Fruit fly (Drosophila melanogaster) whole organism, embryonic: ENCODE measurements around the gene CG7304.

ENCODE experiments used
- CG10274 ChIP-seq: fragments of 200-800 bp; sonication (Bioruptor generic); optimal IDR thresholded peaks from 3 replicates; lab custom pipeline; 2017; ENCODE audit warnings: missing biosample characterization, mild to moderate bottlenecking, missing genetic modification characterization
- CG10321 ChIP-seq: fragments of 200-800 bp; sonication (Bioruptor generic); IDR thresholded peaks from 2 replicates; pipeline ENCODE4 v1.3.6; 2022; ENCODE audit warnings: missing biosample characterization, missing genetic modification characterization
- CG10543 ChIP-seq: fragments of 200-800 bp; sonication (Bioruptor generic); optimal IDR thresholded peaks from 3 replicates; lab custom pipeline; 2017; ENCODE audit warnings: missing biosample characterization, mild to moderate bottlenecking, missing genetic modification characterization, moderate library complexity
- CG13123 ChIP-seq: fragments of 200-800 bp; sonication (Bioruptor generic); optimal IDR thresholded peaks from 2 replicates; lab custom pipeline; 2016; ENCODE audit warnings: missing biosample characterization, missing genetic modification characterization
- CG13424 ChIP-seq: fragments of 200-800 bp; sonication (Bioruptor generic); optimal IDR thresholded peaks from 2 replicates; lab custom pipeline; 2019; ENCODE audit warnings: missing biosample characterization, mild to moderate bottlenecking, missing genetic modification characterization, moderate library complexity
- CG17612 ChIP-seq: fragments of 200-800 bp; sonication (Bioruptor generic); IDR thresholded peaks from 2 replicates; pipeline ENCODE4 v1.3.6; 2022; ENCODE audit warnings: missing biosample characterization, missing genetic modification characterization
- CG18262 ChIP-seq: fragments of 200-800 bp; optimal IDR thresholded peaks from 3 replicates; lab custom pipeline; 2019; ENCODE audit warnings: missing biosample characterization, mild to moderate bottlenecking, missing genetic modification characterization, moderate library complexity
- CG6765 ChIP-seq: fragments of 200-800 bp; sonication (Bioruptor generic); optimal IDR thresholded peaks from 3 replicates; lab custom pipeline; 2017; ENCODE audit warnings: missing biosample characterization, mild to moderate bottlenecking, missing genetic modification characterization
- CG7786 ChIP-seq: fragments of 200-800 bp; sonication (Bioruptor generic); optimal IDR thresholded peaks from 2 replicates; lab custom pipeline; 2016; ENCODE audit warnings: missing biosample characterization, missing genetic modification characterization
- CG8388 ChIP-seq: fragments of 200-800 bp; sonication (Bioruptor generic); optimal IDR thresholded peaks from 2 replicates; lab custom pipeline; 2019; ENCODE audit warnings: missing biosample characterization, mild to moderate bottlenecking, missing genetic modification characterization, moderate library complexity
- CG8924 ChIP-seq: fragments of 200-800 bp; optimal IDR thresholded peaks from 3 replicates; lab custom pipeline; 2019; ENCODE audit warnings: missing biosample characterization, mild to moderate bottlenecking, missing genetic modification characterization, moderate library complexity
- CG9215 ChIP-seq: fragments of 200-800 bp; sonication (Bioruptor generic); IDR thresholded peaks from 2 replicates; pipeline ENCODE4 v1.3.6; 2022; ENCODE audit warnings: missing biosample characterization, missing genetic modification characterization
- CG9609 ChIP-seq: fragments of 200-800 bp; sonication (Bioruptor generic); optimal IDR thresholded peaks from 3 replicates; lab custom pipeline; 2016; ENCODE audit warnings: missing biosample characterization, missing genetic modification characterization
- CG9932 ChIP-seq: fragments of 200-800 bp; sonication (Bioruptor generic); IDR thresholded peaks from 2 replicates; pipeline ENCODE4 v1.3.6; 2022; ENCODE audit warnings: missing biosample characterization, missing genetic modification characterization
- CoRest ChIP-seq: fragments of 200-800 bp; sonication (Bioruptor generic); optimal IDR thresholded peaks from 3 replicates; lab custom pipeline; 2018; ENCODE audit warnings: missing biosample characterization, mild to moderate bottlenecking, missing genetic modification characterization, moderate library complexity
- D ChIP-seq, 2 experiments: fragments of 200-800 bp in 1 of 2; fragments of >200 bp in 1 of 2; sonication (Bioruptor generic) in 1 of 2; optimal IDR thresholded peaks; 2 replicates in 1 of 2; 3 replicates in 1 of 2; lab custom pipeline; 2017; ENCODE audit warnings: mild to moderate bottlenecking in 1 of 2, missing biosample characterization in 1 of 2, missing genetic modification characterization in 1 of 2, missing genetic modification reagents in 1 of 2
- Doc3 ChIP-seq: fragments of 200-800 bp; sonication (Bioruptor generic); IDR thresholded peaks from 3 replicates; pipeline ENCODE4 v1.3.6; 2022; ENCODE audit warnings: missing biosample characterization, missing genetic modification characterization; ENCODE audit not compliant: partially characterized antibody
- Gug ChIP-seq: fragments of 200-800 bp; sonication (Bioruptor generic); IDR thresholded peaks from 4 replicates; pipeline ENCODE4 v1.3.6; 2022; ENCODE audit warnings: missing biosample characterization, missing genetic modification characterization
- Hey ChIP-seq: fragments of 200-800 bp; sonication (Bioruptor generic); optimal IDR thresholded peaks from 3 replicates; lab custom pipeline; 2018; ENCODE audit warnings: missing biosample characterization, mild to moderate bottlenecking, missing genetic modification characterization
- Jarid2 ChIP-seq: fragments of 200-800 bp; sonication (Bioruptor generic); optimal IDR thresholded peaks from 3 replicates; lab custom pipeline; 2017; ENCODE audit warnings: mild to moderate bottlenecking, missing biosample characterization, missing genetic modification reagents, missing genetic modification characterization
- Med ChIP-seq: fragments of 200-800 bp; sonication (Bioruptor generic); peaks from one replicate; lab custom pipeline; 2016; ENCODE audit warnings: missing biosample characterization, missing genetic modification characterization, mild to moderate bottlenecking, inconsistent platforms, moderate library complexity
- Nf-YC ChIP-seq: fragments of 200-800 bp; optimal IDR thresholded peaks from 3 replicates; lab custom pipeline; 2019; ENCODE audit warnings: missing biosample characterization, mild to moderate bottlenecking, missing genetic modification characterization, moderate library complexity
- Pdp1 ChIP-seq, 2 experiments: fragments of 200-800 bp; sonication (Bioruptor generic); optimal IDR thresholded peaks; 3 replicates each; lab custom pipeline; 2016; ENCODE audit warnings: missing biosample characterization in 2 of 2, missing genetic modification characterization in 2 of 2, mild to moderate bottlenecking in 1 of 2, moderate library complexity in 1 of 2
- Xbp1 ChIP-seq: fragments of 200-800 bp; sonication (Bioruptor generic); optimal IDR thresholded peaks from 3 replicates; lab custom pipeline; 2016; ENCODE audit warnings: missing biosample characterization, mild to moderate bottlenecking, missing genetic modification characterization
- Xrp1 ChIP-seq: fragments of 200-800 bp; sonication (Bioruptor generic); IDR thresholded peaks from 2 replicates; pipeline ENCODE4 v1.3.6; 2022; ENCODE audit warnings: missing biosample characterization, missing genetic modification characterization
- ab ChIP-seq: fragments of 200-800 bp; sonication (Bioruptor generic); optimal IDR thresholded peaks from 2 replicates; lab custom pipeline; 2016; ENCODE audit warnings: missing biosample characterization, missing genetic modification characterization
- az2 ChIP-seq: fragments of 200-800 bp; sonication (Bioruptor generic); optimal IDR thresholded peaks from 3 replicates; lab custom pipeline; 2016; ENCODE audit warnings: missing biosample characterization, missing genetic modification characterization
- bbx ChIP-seq: fragments of 200-800 bp; sonication (Bioruptor generic); IDR thresholded peaks from 2 replicates; pipeline ENCODE4 v1.3.6; 2022; ENCODE audit warnings: missing biosample characterization, missing genetic modification characterization; ENCODE audit not compliant: partially characterized antibody
- btn ChIP-seq: fragments of 200-800 bp; sonication (Bioruptor generic); optimal IDR thresholded peaks from 2 replicates; lab custom pipeline; 2016; ENCODE audit warnings: missing biosample characterization, missing genetic modification characterization
- ci ChIP-seq: fragments of 200-800 bp; sonication (Bioruptor generic); IDR thresholded peaks from 3 replicates; pipeline ENCODE4 v1.3.6; 2022; ENCODE audit warnings: missing biosample characterization, missing genetic modification characterization
- dan ChIP-seq: fragments of 200-800 bp; sonication (Bioruptor generic); IDR thresholded peaks from 2 replicates; pipeline ENCODE4 v1.3.6; 2022; ENCODE audit warnings: missing biosample characterization, missing genetic modification characterization
- fd102C ChIP-seq: fragments of 200-800 bp; sonication (Bioruptor generic); optimal IDR thresholded peaks from 2 replicates; lab custom pipeline; 2018; ENCODE audit warnings: missing biosample characterization, mild to moderate bottlenecking, missing genetic modification characterization, moderate library complexity
- gcm ChIP-seq: fragments of 200-800 bp; sonication (Bioruptor generic); optimal IDR thresholded peaks from 2 replicates; lab custom pipeline; 2019; ENCODE audit warnings: missing biosample characterization, mild to moderate bottlenecking, missing genetic modification characterization, moderate library complexity
- grn ChIP-seq: fragments of 200-800 bp; sonication (Bioruptor generic); optimal IDR thresholded peaks from 3 replicates; lab custom pipeline; 2017; ENCODE audit warnings: missing biosample characterization, missing genetic modification characterization
- gro ChIP-seq: fragments of 200-800 bp; sonication (Bioruptor generic); optimal IDR thresholded peaks from 2 replicates; lab custom pipeline; 2016; ENCODE audit warnings: missing biosample characterization, missing genetic modification characterization
- ham ChIP-seq: fragments of 200-800 bp; sonication (Bioruptor generic); IDR thresholded peaks from 2 replicates; pipeline ENCODE4 v1.3.6; 2022; ENCODE audit warnings: missing biosample characterization, missing genetic modification characterization
- hth ChIP-seq: fragments of >200 bp; optimal IDR thresholded peaks from 2 replicates; lab custom pipeline; 2017; ENCODE audit warnings: inconsistent platforms
- inv ChIP-seq: fragments of 200-800 bp; sonication (Bioruptor generic); IDR thresholded peaks from 2 replicates; pipeline ENCODE4 v1.3.6; 2022; ENCODE audit warnings: missing biosample characterization, missing genetic modification characterization; ENCODE audit not compliant: partially characterized antibody
- kni ChIP-seq: fragments of 200-800 bp; sonication (Bioruptor generic); optimal IDR thresholded peaks from 3 replicates; lab custom pipeline; 2017; ENCODE audit warnings: mild to moderate bottlenecking, missing biosample characterization, missing genetic modification reagents, missing genetic modification characterization
- lilli ChIP-seq: fragments of 200-800 bp; sonication (Bioruptor generic); optimal IDR thresholded peaks from 3 replicates; lab custom pipeline; 2016; ENCODE audit warnings: missing biosample characterization, missing genetic modification characterization
- lov ChIP-seq, 2 experiments: fragments of 200-800 bp in 1 of 2; fragments of >200 bp in 1 of 2; sonication (Bioruptor generic) in 1 of 2; IDR thresholded peaks in 1 of 2; optimal IDR thresholded peaks in 1 of 2; 2 replicates in 1 of 2; 3 replicates in 1 of 2; pipeline versions ENCODE4 v1.3.6 to Lab custom; 2017 to 2022; ENCODE audit warnings: missing biosample characterization in 1 of 2, missing genetic modification characterization in 1 of 2
- pnt ChIP-seq: fragments of 200-800 bp; sonication (Bioruptor generic); optimal IDR thresholded peaks from 3 replicates; lab custom pipeline; 2016; ENCODE audit warnings: missing biosample characterization, missing genetic modification characterization
- pros ChIP-seq: fragments of 200-800 bp; sonication (Bioruptor generic); optimal IDR thresholded peaks from 3 replicates; lab custom pipeline; 2019; ENCODE audit warnings: missing biosample characterization, mild to moderate bottlenecking, missing genetic modification characterization, moderate library complexity
- scrt ChIP-seq: fragments of 200-800 bp; sonication (Bioruptor generic); optimal IDR thresholded peaks from 2 replicates; lab custom pipeline; 2018; ENCODE audit warnings: missing biosample characterization, mild to moderate bottlenecking, missing genetic modification characterization, moderate library complexity
- sens ChIP-seq: fragments of 200-800 bp; sonication (Bioruptor generic); peaks from one replicate; lab custom pipeline; 2016; ENCODE audit warnings: missing biosample characterization, missing genetic modification characterization
- toy ChIP-seq: fragments of 200-800 bp; sonication (Bioruptor generic); IDR thresholded peaks from 2 replicates; pipeline ENCODE4 v1.3.6; 2022; ENCODE audit warnings: missing biosample characterization, missing genetic modification characterization
- unpg ChIP-seq: fragments of 200-800 bp; sonication (Bioruptor generic); optimal IDR thresholded peaks from 3 replicates; lab custom pipeline; 2018; ENCODE audit warnings: missing biosample characterization, mild to moderate bottlenecking, missing genetic modification characterization, moderate library complexity
- vnd ChIP-seq: fragments of 200-800 bp; sonication (Bioruptor generic); IDR thresholded peaks from 3 replicates; pipeline ENCODE4 v1.3.6; 2022; ENCODE audit warnings: missing biosample characterization, missing genetic modification characterization; ENCODE audit not compliant: partially characterized antibody
- wdn ChIP-seq: fragments of 200-800 bp; sonication (Bioruptor generic); IDR thresholded peaks from 2 replicates; pipeline ENCODE4 v1.3.6; 2022; ENCODE audit warnings: missing biosample characterization, missing genetic modification characterization
- wor ChIP-seq: fragments of 200-800 bp; sonication (Bioruptor generic); IDR thresholded peaks from 2 replicates; pipeline ENCODE4 v1.3.6; 2022; ENCODE audit warnings: missing biosample characterization, missing genetic modification characterization
- zen ChIP-seq: fragments of 200-800 bp; sonication (Bioruptor generic); optimal IDR thresholded peaks from 3 replicates; lab custom pipeline; 2018; ENCODE audit warnings: missing biosample characterization, mild to moderate bottlenecking, missing genetic modification characterization, moderate library complexity

The CG7304 gene

DNA sequence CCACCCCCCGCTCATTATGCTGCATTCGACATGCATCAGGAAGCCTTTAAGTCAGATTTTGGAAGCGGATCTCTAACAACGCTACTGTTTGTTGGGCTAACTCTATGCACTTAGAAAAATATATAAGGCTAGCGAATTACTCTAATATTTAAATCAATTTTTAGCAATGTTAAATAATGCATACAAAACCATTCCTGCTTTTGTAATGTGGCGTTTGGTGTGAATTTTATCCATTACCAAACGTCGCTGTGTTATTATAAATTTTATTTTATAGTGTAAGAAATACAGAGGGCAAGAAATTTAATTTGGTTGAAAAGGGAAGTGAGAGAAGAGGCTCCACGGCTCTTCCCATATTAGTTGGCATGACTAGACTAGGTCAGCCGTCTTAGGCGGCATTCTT lies 6.7 kb upstream of the CG7304 start (continued):
- TF ChIP-seq ab (GFP tag; lab: Kevin White, UChicago) (no peak), unpg (peak; percentile 51), grn (no peak), CG10321 (GFP tag; lab: Robert Waterston, UW) (no peak), Pdp1 (GFP tag; optimal IDR thresholded peaks at IDR 0.05; lab: Kevin White, UChicago) (peak in 1 of 2 experiments; percentile 19), D (optimal IDR thresholded peaks at IDR 0.05; lab: Kevin White, UChicago) (no peak), D (GFP tag; optimal IDR thresholded peaks at IDR 0.05; lab: Kevin White, UChicago) (peak; percentile 49), wdn (no peak), Hey (no peak), CG10274 (GFP tag; lab: Kevin White, UChicago) (no peak), sens (GFP tag; lab: Kevin White, UChicago) (peak; percentile 87), pros (no peak), toy (GFP tag; lab: Robert Waterston, UW) (no peak), fd102C (GFP tag; lab: Kevin White, UChicago) (peak; percentile 36), az2 (peak; percentile 43), CG18262 (peak; percentile 60), zen (tag; lab: Kevin White, UChicago) (peak; percentile 46), inv (GFP tag; lab: Robert Waterston, UW) (no peak), Nf-YC (tag; lab: Kevin White, UChicago) (no peak), Gug (GFP tag; lab: Robert Waterston, UW) (no peak), lilli (GFP tag; lab: Kevin White, UChicago) (no peak), wor (GFP tag; lab: Robert Waterston, UW) (no peak), ham (no peak), CG13123 (GFP tag; lab: Kevin White, UChicago) (no peak), hth (lab: Kevin White, UChicago) (no peak), CG8924 (peak; percentile 31), CoRest (tag; lab: Kevin White, UChicago) (peak; percentile 30), dan (GFP tag; lab: Robert Waterston, UW) (no peak), CG6765 (GFP tag; lab: Kevin White, UChicago) (no peak), pnt (no peak), CG9609 (GFP tag; lab: Kevin White, UChicago) (no peak), CG9215 (no peak), vnd (GFP tag; lab: Robert Waterston, UW) (no peak), CG17612 (no peak), scrt (no peak), btn (GFP tag; lab: Kevin White, UChicago) (no peak), CG13424 (tag; lab: Kevin White, UChicago) (peak; percentile 29), gcm (GFP tag; lab: Kevin White, UChicago) (peak; percentile 38), CG9932 (GFP tag; lab: Robert Waterston, UW) (no peak), CG10543 (GFP tag; lab: Kevin White, UChicago) (no peak), lov (optimal IDR thresholded peaks at IDR 0.05; lab: Kevin White, UChicago) (no peak), lov (GFP tag; IDR thresholded peaks at IDR 0.05; lab: Robert Waterston, UW) (no peak), bbx (no peak), CG8388 (peak; percentile 25), Jarid2 (no peak), kni (GFP tag; lab: Kevin White, UChicago) (no peak), Xrp1 (peak; percentile 62; the same call in 1 of the 2 replicates), ci (GFP tag; lab: Robert Waterston, UW) (no peak), Xbp1 (peak; percentile 21), gro (GFP tag; lab: Kevin White, UChicago) (no peak), Med (GFP tag; lab: Kevin White, UChicago) (peak; percentile 77), Doc3 (no peak), CG7786 (GFP tag; lab: Kevin White, UChicago) (no peak)
